Fruit fly (Drosophila melanogaster): ENCODE results near the gene yata.

DNA sequence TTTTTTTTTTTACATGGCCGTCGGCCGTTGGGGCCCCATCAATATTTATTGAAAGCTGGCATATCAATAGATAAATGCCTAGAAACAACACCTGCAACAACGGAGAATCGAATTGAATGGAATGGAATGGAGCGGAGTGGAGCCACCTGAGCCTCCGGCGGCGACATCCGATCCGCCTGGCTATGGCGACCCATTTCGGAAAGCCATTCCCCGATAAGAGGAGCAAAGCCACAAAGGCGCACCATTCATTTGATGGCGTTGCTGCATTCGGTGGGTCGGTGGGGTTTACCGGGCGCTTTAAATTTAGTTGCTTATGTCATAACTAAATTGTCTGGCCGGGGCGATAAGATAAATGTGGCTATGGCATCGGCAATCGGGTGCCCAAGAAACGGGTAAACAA, 32.9 kb downstream of the yata start:
- TF ChIP-seq sv (GFP tag; optimal IDR thresholded peaks at IDR 0.05): no peak
- TF ChIP-seq N (GFP tag; optimal IDR thresholded peaks at IDR 0.05): no peak

Measured in whole organism, wandering third instar larva.